Fruit fly (Drosophila melanogaster) whole organism, embryonic: ENCODE results near the gene CG17327.

Experiments
- CG10267 ChIP-seq: fragments of 200-800 bp; sonication (Bioruptor generic); optimal IDR thresholded peaks from 2 replicates; lab custom pipeline; 2018; ENCODE audit warnings: missing biosample characterization, mild to moderate bottlenecking, missing genetic modification characterization, moderate library complexity
- CG10979 ChIP-seq: fragments of 200-800 bp; sonication (Bioruptor generic); optimal IDR thresholded peaks from 2 replicates; lab custom pipeline; 2018; ENCODE audit warnings: missing biosample characterization, mild to moderate bottlenecking, missing genetic modification characterization, moderate library complexity
- CG11560 ChIP-seq: fragments of 200-800 bp; sonication (Bioruptor generic); IDR thresholded peaks from 3 replicates; pipeline ENCODE4 v1.3.6; 2022; ENCODE audit warnings: missing biosample characterization, missing genetic modification characterization
- CG12219 ChIP-seq: fragments of 200-800 bp; sonication (Bioruptor generic); optimal IDR thresholded peaks from 3 replicates; lab custom pipeline; 2018; ENCODE audit warnings: missing biosample characterization, mild to moderate bottlenecking, missing genetic modification characterization
- CG13296 ChIP-seq: fragments of 200-800 bp; sonication (Bioruptor generic); optimal IDR thresholded peaks from 3 replicates; lab custom pipeline; 2018; ENCODE audit warnings: missing biosample characterization, mild to moderate bottlenecking, missing genetic modification characterization
- CG14860 ChIP-seq: fragments of 200-800 bp; sonication (Bioruptor generic); IDR thresholded peaks from 3 replicates; pipeline ENCODE4 v1.3.6; 2022; ENCODE audit warnings: missing biosample characterization, missing genetic modification characterization; ENCODE audit not compliant: partially characterized antibody
- CG18011 ChIP-seq: fragments of 200-800 bp; sonication (Bioruptor generic); optimal IDR thresholded peaks from 2 replicates; lab custom pipeline; 2017; ENCODE audit warnings: missing biosample characterization, missing genetic modification characterization, mild to moderate bottlenecking, moderate library complexity, missing genotype
- CG2116 ChIP-seq: fragments of 200-800 bp; sonication (Bioruptor generic); optimal IDR thresholded peaks from 3 replicates; lab custom pipeline; 2018; ENCODE audit warnings: missing biosample characterization, mild to moderate bottlenecking, missing genetic modification characterization
- CG2129 ChIP-seq: fragments of 200-800 bp; sonication (Bioruptor generic); IDR thresholded peaks from 2 replicates; pipeline ENCODE4 v1.3.6; 2022; ENCODE audit warnings: missing biosample characterization, missing genetic modification characterization; ENCODE audit not compliant: partially characterized antibody
- CG2889 ChIP-seq: fragments of 200-800 bp; sonication (Bioruptor generic); IDR thresholded peaks from 3 replicates; pipeline ENCODE4 v1.3.6; 2022; ENCODE audit warnings: missing biosample characterization, missing genetic modification characterization
- CG34224 ChIP-seq: fragments of 200-800 bp; sonication (Bioruptor generic); IDR thresholded peaks from 3 replicates; pipeline ENCODE4 v1.3.6; 2022; ENCODE audit warnings: missing biosample characterization, missing genetic modification characterization; ENCODE audit not compliant: partially characterized antibody
- CG4404 ChIP-seq: fragments of 200-800 bp; sonication (Bioruptor generic); IDR thresholded peaks from 2 replicates; pipeline ENCODE4 v1.3.6; 2022; ENCODE audit warnings: missing biosample characterization, missing genetic modification characterization
- CG6272 ChIP-seq: fragments of 200-800 bp; sonication (Bioruptor generic); IDR thresholded peaks from 2 replicates; pipeline ENCODE4 v1.3.6; 2022; ENCODE audit warnings: missing biosample characterization, missing genetic modification characterization
- CG6854 ChIP-seq: fragments of 200-800 bp; sonication (Bioruptor generic); optimal IDR thresholded peaks from 3 replicates; lab custom pipeline; 2017; ENCODE audit warnings: missing biosample characterization, mild to moderate bottlenecking, missing genetic modification characterization
- CG7987 ChIP-seq: fragments of 200-800 bp; sonication (Bioruptor generic); optimal IDR thresholded peaks from 2 replicates; lab custom pipeline; 2018; ENCODE audit warnings: missing biosample characterization, mild to moderate bottlenecking, missing genetic modification characterization, moderate library complexity
- CG9437 ChIP-seq: fragments of 200-800 bp; sonication (Bioruptor generic); optimal IDR thresholded peaks from 2 replicates; lab custom pipeline; 2018; ENCODE audit warnings: missing biosample characterization, mild to moderate bottlenecking, missing genetic modification characterization
- Camta ChIP-seq: fragments of 200-800 bp; sonication (Bioruptor generic); optimal IDR thresholded peaks from 2 replicates; lab custom pipeline; 2016; ENCODE audit warnings: missing biosample characterization, missing genetic modification characterization
- D19A ChIP-seq: fragments of 200-800 bp; optimal IDR thresholded peaks from 3 replicates; lab custom pipeline; 2019; ENCODE audit warnings: missing biosample characterization, mild to moderate bottlenecking, missing genetic modification characterization, moderate library complexity
- Doc2 ChIP-seq: fragments of 200-800 bp; sonication (Bioruptor generic); IDR thresholded peaks from 2 replicates; pipeline ENCODE4 v1.3.6; 2022; ENCODE audit warnings: missing biosample characterization, missing genetic modification characterization
- Dp ChIP-seq: fragments of 200-800 bp; sonication (Bioruptor generic); optimal IDR thresholded peaks from 2 replicates; lab custom pipeline; 2018; ENCODE audit warnings: missing biosample characterization, mild to moderate bottlenecking, missing genetic modification characterization, moderate library complexity
- Hsf ChIP-seq: fragments of 200-800 bp; sonication (Bioruptor generic); optimal IDR thresholded peaks from 3 replicates; lab custom pipeline; 2016; ENCODE audit warnings: missing biosample characterization, missing genetic modification characterization
- Meics ChIP-seq: fragments of 200-800 bp; sonication (Bioruptor generic); optimal IDR thresholded peaks from 2 replicates; lab custom pipeline; 2017; ENCODE audit warnings: missing biosample characterization, mild to moderate bottlenecking, missing genetic modification characterization
- Mrtf ChIP-seq: fragments of 200-800 bp; sonication (Bioruptor generic); IDR thresholded peaks from 3 replicates; pipeline ENCODE4 v1.3.6; 2022; ENCODE audit warnings: missing biosample characterization, missing genetic modification characterization
- NC2β ChIP-seq: fragments of 200-800 bp; sonication (Bioruptor generic); optimal IDR thresholded peaks from 2 replicates; lab custom pipeline; 2016; ENCODE audit warnings: missing biosample characterization, missing genetic modification characterization
- Nf-YB ChIP-seq: fragments of 200-800 bp; sonication (Bioruptor generic); optimal IDR thresholded peaks from 3 replicates; lab custom pipeline; 2019; ENCODE audit warnings: missing biosample characterization, mild to moderate bottlenecking, missing genetic modification characterization, moderate library complexity
- Scr ChIP-seq: fragments of 200-800 bp; sonication (Bioruptor generic); IDR thresholded peaks from 2 replicates; pipeline ENCODE4 v1.3.6; 2022; ENCODE audit warnings: missing biosample characterization, missing genetic modification characterization; ENCODE audit not compliant: partially characterized antibody
- Sox100B ChIP-seq: fragments of 200-800 bp; sonication (Bioruptor generic); optimal IDR thresholded peaks from 3 replicates; lab custom pipeline; 2018; ENCODE audit warnings: missing biosample characterization, mild to moderate bottlenecking, missing genetic modification characterization
- TFAM ChIP-seq: fragments of 200-800 bp; sonication (Bioruptor generic); optimal IDR thresholded peaks from 2 replicates; lab custom pipeline; 2017; ENCODE audit warnings: missing biosample characterization, missing genetic modification characterization, inconsistent platforms
- Vsx1 ChIP-seq: fragments of 200-800 bp; sonication (Bioruptor generic); optimal IDR thresholded peaks from 2 replicates; lab custom pipeline; 2017; ENCODE audit warnings: missing biosample characterization, mild to moderate bottlenecking, missing genetic modification characterization, missing genetic modification reagents
- YL-1 ChIP-seq: fragments of 200-800 bp; sonication (Bioruptor generic); optimal IDR thresholded peaks from 3 replicates; lab custom pipeline; 2017; ENCODE audit warnings: missing biosample characterization, mild to moderate bottlenecking, missing genetic modification characterization
- ase ChIP-seq: fragments of 200-800 bp; sonication (Bioruptor generic); IDR thresholded peaks from 3 replicates; pipeline ENCODE4 v1.3.6; 2022; ENCODE audit warnings: missing biosample characterization, missing genetic modification characterization
- cg ChIP-seq: fragments of 200-800 bp; sonication (Bioruptor generic); optimal IDR thresholded peaks from 3 replicates; lab custom pipeline; 2019; ENCODE audit warnings: missing biosample characterization, mild to moderate bottlenecking, missing genetic modification characterization, moderate library complexity
- crp ChIP-seq, 2 experiments: fragments of 200-800 bp; sonication (Bioruptor generic); optimal IDR thresholded peaks; 2 replicates in 1 of 2; 3 replicates in 1 of 2; lab custom pipeline; 2017; ENCODE audit warnings: missing biosample characterization in 2 of 2, missing genetic modification characterization in 2 of 2, mild to moderate bottlenecking in 1 of 2, moderate library complexity in 1 of 2
- cwo ChIP-seq: fragments of 200-800 bp; sonication (Bioruptor generic); optimal IDR thresholded peaks from 3 replicates; lab custom pipeline; 2017; ENCODE audit warnings: missing biosample characterization, missing genetic modification characterization, mild to moderate bottlenecking, moderate library complexity, missing genetic modification reagents
- danr ChIP-seq: fragments of 200-800 bp; sonication (Bioruptor generic); IDR thresholded peaks from 2 replicates; pipeline ENCODE4 v1.3.6; 2022; ENCODE audit warnings: missing biosample characterization, missing genetic modification characterization
- dimm ChIP-seq: fragments of 200-800 bp; sonication (Bioruptor generic); IDR thresholded peaks from 2 replicates; pipeline ENCODE4 v1.3.6; 2022; ENCODE audit warnings: missing biosample characterization, missing genetic modification characterization
- dpn ChIP-seq, 2 experiments: fragments of 200-800 bp; sonication (Bioruptor generic); optimal IDR thresholded peaks; 3 replicates each; lab custom pipeline; 2016; ENCODE audit warnings: missing biosample characterization in 2 of 2, missing genetic modification characterization in 2 of 2
- gcm2 ChIP-seq: fragments of 200-800 bp; sonication (Bioruptor generic); optimal IDR thresholded peaks from 2 replicates; lab custom pipeline; 2016; ENCODE audit warnings: missing biosample characterization, missing genetic modification characterization
- gro ChIP-seq: fragments of 200-800 bp; sonication (Bioruptor generic); optimal IDR thresholded peaks from 2 replicates; lab custom pipeline; 2016; ENCODE audit warnings: missing biosample characterization, missing genetic modification characterization
- insv ChIP-seq, 2 experiments: fragments of 200-800 bp; sonication (Bioruptor generic); optimal IDR thresholded peaks; 3 replicates each; lab custom pipeline; 2016 to 2018; ENCODE audit warnings: missing biosample characterization in 2 of 2, missing genetic modification characterization in 2 of 2
- otp ChIP-seq: fragments of 200-800 bp; sonication (Bioruptor generic); IDR thresholded peaks from 3 replicates; pipeline ENCODE4, ENCODE4 v1.3.6; 2022; ENCODE audit warnings: missing biosample characterization, missing genetic modification characterization
- pb ChIP-seq: fragments of 200-800 bp; sonication (Bioruptor generic); optimal IDR thresholded peaks from 3 replicates; lab custom pipeline; 2016; ENCODE audit warnings: missing biosample characterization, missing genetic modification characterization
- prd ChIP-seq, 3 experiments: fragments of >200 bp in 2 of 3; fragments of 200-800 bp in 1 of 3; sonication (Bioruptor generic) in 1 of 3; optimal IDR thresholded peaks in 2 of 3; IDR thresholded peaks in 1 of 3; 2 replicates in 2 of 3; 3 replicates in 1 of 3; pipeline versions ENCODE4 v1.3.6 to Lab custom; 2017 to 2022; ENCODE audit warnings: missing biosample characterization in 1 of 3, missing genetic modification characterization in 1 of 3
- pzg ChIP-seq: fragments of 200-800 bp; sonication (Bioruptor generic); optimal IDR thresholded peaks from 3 replicates; lab custom pipeline; 2018; ENCODE audit warnings: missing biosample characterization, mild to moderate bottlenecking, missing genetic modification characterization, moderate library complexity
- row ChIP-seq: fragments of 200-800 bp; sonication (Bioruptor generic); IDR thresholded peaks from 3 replicates; pipeline ENCODE4 v1.3.6; 2022; ENCODE audit warnings: missing biosample characterization, missing genetic modification characterization
- trem ChIP-seq: fragments of 200-800 bp; optimal IDR thresholded peaks from 3 replicates; lab custom pipeline; 2019; ENCODE audit warnings: missing biosample characterization, mild to moderate bottlenecking, missing genetic modification characterization, moderate library complexity
- ttk ChIP-seq: fragments of 200-800 bp; sonication (Bioruptor generic); IDR thresholded peaks from 2 replicates; pipeline ENCODE4 v2.1.2; 2022; ENCODE audit warnings: missing biosample characterization, missing genetic modification characterization
- vvl ChIP-seq: fragments of 200-800 bp; sonication (Bioruptor generic); IDR thresholded peaks from 2 replicates; pipeline ENCODE4 v1.3.6; 2022; ENCODE audit warnings: missing biosample characterization, missing genetic modification characterization
- z ChIP-seq: fragments of 200-800 bp; sonication (Bioruptor generic); IDR thresholded peaks from 3 replicates; pipeline ENCODE4 v1.3.6; 2022; ENCODE audit warnings: missing biosample characterization, missing genetic modification characterization

Gene CG17327

DNA sequence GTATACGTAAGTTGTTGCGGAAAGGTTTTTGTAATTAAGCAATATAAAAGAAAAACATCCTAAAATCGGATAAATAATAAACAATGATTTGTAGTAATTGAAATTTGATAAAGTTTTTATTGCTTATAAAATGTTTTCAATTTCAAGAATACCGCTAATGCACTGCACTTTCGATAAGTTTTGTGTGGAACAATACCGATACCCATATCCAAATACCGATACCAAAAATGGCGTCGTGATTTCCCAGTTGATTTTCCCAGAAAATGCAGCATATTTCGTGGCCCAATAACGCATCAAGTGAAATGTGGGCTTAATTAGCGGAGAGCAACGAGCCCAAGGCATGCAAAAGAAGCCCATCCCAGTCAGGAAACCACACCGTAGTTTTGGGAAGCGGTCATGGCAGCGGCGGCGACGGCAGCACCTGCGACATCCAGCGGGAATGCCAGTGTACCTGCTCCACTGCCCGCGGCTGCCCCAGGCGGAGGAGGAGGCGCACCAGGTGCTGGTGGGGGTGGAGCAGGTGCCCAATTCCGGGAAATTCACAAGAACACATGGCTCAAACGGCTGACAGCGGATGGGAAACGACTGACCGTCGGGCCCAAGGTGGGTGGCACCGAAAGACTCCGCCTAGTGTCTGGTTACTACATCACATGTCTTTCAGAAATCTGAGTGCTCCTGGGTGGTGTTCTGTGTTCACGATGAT is 11.5 kb downstream of the CG17327 start, which contains the start of gene CG31342 (continued):
- TF ChIP-seq trem (tag; lab: Kevin White, UChicago) (peak; percentile 51), dpn (GFP tag; optimal IDR thresholded peaks at IDR 0.05; lab: Kevin White, UChicago) (peak in 1 of 2 experiments; percentile 10), Scr (GFP tag; lab: Robert Waterston, UW) (peak; percentile 73), crp (GFP tag; optimal IDR thresholded peaks at IDR 0.05; lab: Kevin White, UChicago) (no peak), otp (peak; percentile 29; the same call in 1 of the 3 replicates), dimm (GFP tag; lab: Robert Waterston, UW) (no peak), prd (optimal IDR thresholded peaks at IDR 0.05; lab: Kevin White, UChicago) (no peak), prd (GFP tag; IDR thresholded peaks at IDR 0.05; lab: Robert Waterston, UW) (no peak), Dp (GFP tag; lab: Kevin White, UChicago) (peak; percentile 3), Meics (no peak), gcm2 (GFP tag; lab: Kevin White, UChicago) (no peak), Sox100B (GFP tag; lab: Kevin White, UChicago) (no peak), Hsf (GFP tag; lab: Kevin White, UChicago) (no peak), Vsx1 (no peak), CG2116 (GFP tag; lab: Kevin White, UChicago) (peak; percentile 75), CG2889 (no peak), CG12219 (GFP tag; lab: Kevin White, UChicago) (no peak), ase (no peak), CG13296 (GFP tag; lab: Kevin White, UChicago) (peak; percentile 48), CG9437 (GFP tag; lab: Kevin White, UChicago) (no peak), ttk (GFP tag; lab: Robert Waterston, UW) (no peak), CG34224 (GFP tag; lab: Robert Waterston, UW) (peak; percentile 72), Mrtf (GFP tag; lab: Robert Waterston, UW) (no peak), CG18011 (GFP tag; lab: Kevin White, UChicago) (no peak), CG6272 (GFP tag; lab: Robert Waterston, UW) (no peak), gro (GFP tag; lab: Kevin White, UChicago) (no peak), insv (GFP tag; optimal IDR thresholded peaks at IDR 0.05; lab: Kevin White, UChicago) (no peak), cwo (GFP tag; lab: Kevin White, UChicago) (no peak), D19A (tag; lab: Kevin White, UChicago) (no peak), vvl (peak; percentile 63; the same call in 1 of the 2 replicates), pzg (GFP tag; lab: Kevin White, UChicago) (peak; percentile 44), YL-1 (GFP tag; lab: Kevin White, UChicago) (peak; percentile 88), row (GFP tag; lab: Robert Waterston, UW) (peak; percentile 77), cg (GFP tag; lab: Kevin White, UChicago) (no peak), CG10267 (peak; percentile 64), CG6854 (GFP tag; lab: Kevin White, UChicago) (no peak), danr (GFP tag; lab: Robert Waterston, UW) (no peak), pb (no peak), Nf-YB (GFP tag; lab: Kevin White, UChicago) (no peak), CG4404 (GFP tag; lab: Robert Waterston, UW) (no peak), NC2β (GFP tag; lab: Kevin White, UChicago) (no peak), TFAM (GFP tag; lab: Kevin White, UChicago) (no peak), Doc2 (GFP tag; lab: Robert Waterston, UW) (no peak), CG10979 (tag; lab: Kevin White, UChicago) (peak; percentile 61), CG11560 (tag; lab: Robert Waterston, UW) (no peak), CG7987 (GFP tag; lab: Kevin White, UChicago) (no peak), CG14860 (GFP tag; lab: Robert Waterston, UW) (peak; percentile 43), CG2129 (GFP tag; lab: Robert Waterston, UW) (peak; percentile 30; the same call in 1 of the 2 replicates), Camta (GFP tag; lab: Kevin White, UChicago) (no peak), z (no peak)
